Worm (Caenorhabditis elegans): ENCODE measurements around the gene rhr-1.

ce11 chrV:5462894-5463293 lies 34.9 kb downstream of the rhr-1 start, which contains the start of gene srg-67:
- no peak for TF ChIP-seq F44E2.7 (GFP tag; IDR thresholded peaks at IDR 0.05)
- no peak for TF ChIP-seq F10B5.3 (tag; optimal IDR thresholded peaks at IDR 0.05)
- no peak for TF ChIP-seq F37D6.2 (tag; optimal IDR thresholded peaks at IDR 0.05)
- no peak for TF ChIP-seq unc-62 (GFP tag; optimal IDR thresholded peaks at IDR 0.05 in 1 of 2)
- no peak for TF ChIP-seq unc-62 (tag; optimal IDR thresholded peaks at IDR 0.05)
- TF ChIP-seq lin-13 (GFP tag; optimal IDR thresholded peaks at IDR 0.05): no peak
- no peak for TF ChIP-seq ces-1 (GFP tag; optimal IDR thresholded peaks at IDR 0.05)
- TF ChIP-seq nhr-77 (tag; optimal IDR thresholded peaks at IDR 0.05): no peak
- TF ChIP-seq mdl-1 (tag; optimal IDR thresholded peaks at IDR 0.05): no peak
- no peak for TF ChIP-seq lin-15B (tag; optimal IDR thresholded peaks at IDR 0.05)
- TF ChIP-seq pha-4 (GFP tag; IDR thresholded peaks at IDR 0.05): no peak
- no peak for TF ChIP-seq pha-4 (tag; optimal IDR thresholded peaks at IDR 0.05)
- no peak for TF ChIP-seq ama-1 (optimal IDR thresholded peaks at IDR 0.05)

Measured in whole organism, L4 larva.